Worm (Caenorhabditis elegans) whole organism, young adult: ENCODE data around the gene C56G2.15.

ENCODE experiments used
- B0035.1 ChIP-seq: sonication (generic microtip); optimal IDR thresholded peaks from 2 replicates; lab custom pipeline; 2016; ENCODE audit warnings: missing genetic modification characterization, mild to moderate bottlenecking, missing compliant biosample characterization, missing genotype, missing genetic modification reagents
- B0336.3 ChIP-seq: fragments of 200-800 bp; sonication (Bioruptor generic); IDR thresholded peaks from 2 replicates; pipeline ENCODE4 v1.3.6; 2022; ENCODE audit warnings: missing genetic modification characterization, missing compliant biosample characterization
- C17E4.6 ChIP-seq: fragments of 200-800 bp; sonication (Bioruptor generic); IDR thresholded peaks from 2 replicates; pipeline ENCODE4 v1.3.6; 2022; ENCODE audit warnings: missing genetic modification reagents, missing genetic modification characterization, missing compliant biosample characterization
- F10E7.11 ChIP-seq: sonication (generic microtip); optimal IDR thresholded peaks from 2 replicates; lab custom pipeline; 2017; ENCODE audit warnings: mild to moderate bottlenecking, missing genetic modification characterization, moderate library complexity, missing compliant biosample characterization
- F23B12.7 ChIP-seq: sonication (generic microtip); optimal IDR thresholded peaks from 2 replicates; lab custom pipeline; 2017; ENCODE audit warnings: missing genetic modification characterization, mild to moderate bottlenecking, missing compliant biosample characterization, antibody characterized with exemption, moderate library complexity; ENCODE audit not compliant: insufficient read depth
- F33H1.4 ChIP-seq: fragments of 200-800 bp; sonication (Bioruptor generic); IDR thresholded peaks from 2 replicates; pipeline ENCODE4 v1.3.6; 2022; ENCODE audit warnings: missing genetic modification reagents, missing genetic modification characterization, missing compliant biosample characterization
- F37B4.10 ChIP-seq: fragments of 200-800 bp; sonication (Bioruptor generic); IDR thresholded peaks from 2 replicates; pipeline ENCODE4 v1.3.6; 2022; ENCODE audit warnings: missing genetic modification characterization, missing compliant biosample characterization
- F39B2.1 ChIP-seq: fragments of 200-800 bp; sonication (Bioruptor generic); IDR thresholded peaks from 2 replicates; pipeline ENCODE4 v1.3.6; 2022; ENCODE audit warnings: missing genetic modification reagents, missing genetic modification characterization, missing compliant biosample characterization
- F49E8.2 ChIP-seq: sonication (generic microtip); optimal IDR thresholded peaks from 3 replicates; lab custom pipeline; 2017; ENCODE audit warnings: missing genetic modification characterization, mild to moderate bottlenecking, missing compliant biosample characterization, antibody characterized with exemption, moderate library complexity; ENCODE audit not compliant: insufficient read depth
- F57C9.4 ChIP-seq: sonication (generic microtip); optimal IDR thresholded peaks from 2 replicates; lab custom pipeline; 2017; ENCODE audit warnings: mild to moderate bottlenecking, missing genetic modification characterization, missing compliant biosample characterization
- K11D2.4 ChIP-seq: fragments of 200-800 bp; sonication (Bioruptor generic); IDR thresholded peaks from 2 replicates; pipeline ENCODE4 v1.3.6; 2022; ENCODE audit warnings: missing genetic modification reagents, missing genetic modification characterization, missing compliant biosample characterization
- K12H6.12 ChIP-seq: fragments of 200-800 bp; sonication (Bioruptor generic); optimal IDR thresholded peaks from 2 replicates; lab custom pipeline; 2018; ENCODE audit warnings: mild to moderate bottlenecking, missing genetic modification characterization, missing compliant biosample characterization
- T07F8.4 ChIP-seq: sonication (generic microtip); optimal IDR thresholded peaks from 2 replicates; lab custom pipeline; 2016; ENCODE audit warnings: mild to moderate bottlenecking, missing genetic modification characterization, moderate library complexity, missing compliant biosample characterization
- akir-1 ChIP-seq: fragments of 200-800 bp; sonication (Bioruptor generic); optimal IDR thresholded peaks from 2 replicates; lab custom pipeline; 2018; ENCODE audit warnings: mild to moderate bottlenecking, missing genetic modification characterization, moderate library complexity, missing compliant biosample characterization
- aptf-3 ChIP-seq: fragments of 200-800 bp; sonication (Bioruptor generic); IDR thresholded peaks from 2 replicates; pipeline ENCODE4 v1.3.6; 2022; ENCODE audit warnings: missing genetic modification characterization, missing compliant biosample characterization
- athp-1 ChIP-seq: sonication (generic microtip); optimal IDR thresholded peaks from 2 replicates; lab custom pipeline; 2017; ENCODE audit warnings: mild to moderate bottlenecking, missing genetic modification characterization, missing compliant biosample characterization
- attf-3 ChIP-seq: fragments of 200-800 bp; sonication (Bioruptor generic); conservative IDR thresholded peaks from 2 replicates; pipeline ENCODE4 v1.3.6; 2022; ENCODE audit warnings: missing genetic modification reagents, missing genetic modification characterization, missing compliant biosample characterization
- attf-6 ChIP-seq: fragments of 200-800 bp; sonication (Bioruptor generic); IDR thresholded peaks from 2 replicates; pipeline ENCODE4 v1.3.6; 2022; ENCODE audit warnings: missing genetic modification reagents, missing genetic modification characterization, missing compliant biosample characterization
- ccch-3 ChIP-seq: fragments of 200-800 bp; sonication (Bioruptor generic); optimal IDR thresholded peaks from 2 replicates; lab custom pipeline; 2018; ENCODE audit warnings: mild to moderate bottlenecking, missing genetic modification characterization, missing compliant biosample characterization
- cebp-2 ChIP-seq: fragments of 200-800 bp; sonication (Bioruptor generic); IDR thresholded peaks from 2 replicates; pipeline ENCODE4 v1.3.6; 2022; ENCODE audit warnings: missing genetic modification characterization, missing compliant biosample characterization
- ceh-100 ChIP-seq: fragments of 200-800 bp; sonication (Bioruptor generic); IDR thresholded peaks from 2 replicates; pipeline ENCODE4 v1.3.6; 2022; ENCODE audit warnings: missing genetic modification reagents, missing genetic modification characterization, missing compliant biosample characterization
- ceh-40 ChIP-seq: fragments of 200-800 bp; sonication (Bioruptor generic); IDR thresholded peaks from 2 replicates; pipeline ENCODE4 v1.3.6; 2022; ENCODE audit warnings: missing genetic modification characterization, missing compliant biosample characterization
- ceh-91 ChIP-seq: fragments of 200-800 bp; sonication (Bioruptor generic); IDR thresholded peaks from 2 replicates; pipeline ENCODE4 v1.3.6; 2022; ENCODE audit warnings: missing genetic modification reagents, missing genetic modification characterization, missing compliant biosample characterization
- dpff-1 ChIP-seq: sonication (generic microtip); optimal IDR thresholded peaks from 2 replicates; lab custom pipeline; 2017; ENCODE audit warnings: mild to moderate bottlenecking, missing genetic modification characterization, missing compliant biosample characterization
- dpl-1 ChIP-seq: fragments of 150-350 bp; optimal IDR thresholded peaks from 2 replicates; lab custom pipeline; 2014; ENCODE audit warnings: missing biosample characterization, missing genetic modification reagents, missing genetic modification characterization
- him-1 ChIP-seq: sonication (generic microtip); optimal IDR thresholded peaks from 2 replicates; lab custom pipeline; 2016; ENCODE audit warnings: missing genotype, missing genetic modification reagents, missing genetic modification characterization, missing compliant biosample characterization
- hlh-12 ChIP-seq: sonication (generic microtip); optimal IDR thresholded peaks from 2 replicates; lab custom pipeline; 2016; ENCODE audit warnings: missing genetic modification characterization, missing compliant biosample characterization
- hmg-1.2 ChIP-seq: fragments of 200-800 bp; sonication (Bioruptor generic); IDR thresholded peaks from 2 replicates; pipeline ENCODE4 v1.3.6; 2022; ENCODE audit warnings: missing genetic modification reagents, missing genetic modification characterization, missing compliant biosample characterization
- hrde-1 ChIP-seq: sonication (generic microtip); optimal IDR thresholded peaks from 2 replicates; lab custom pipeline; 2016; ENCODE audit warnings: missing genetic modification characterization, mild to moderate bottlenecking, missing compliant biosample characterization, moderate library complexity, missing genotype, missing genetic modification reagents, borderline replicate concordance
- hsf-1 ChIP-seq: fragments of 200-800 bp; sonication (Bioruptor generic); IDR thresholded peaks from 2 replicates; pipeline ENCODE4 v1.3.6; 2022; ENCODE audit warnings: missing genetic modification reagents, missing genetic modification characterization, missing compliant biosample characterization
- lin-26 ChIP-seq: fragments of 200-800 bp; sonication (Bioruptor generic); IDR thresholded peaks from 2 replicates; pipeline ENCODE4 v1.3.6; 2022; ENCODE audit warnings: missing genetic modification reagents, missing genetic modification characterization, missing compliant biosample characterization
- lin-35 ChIP-seq, 3 experiments: fragments of 150-350 bp in 2 of 3; sonication (generic microtip) in 1 of 3; optimal IDR thresholded peaks; 2 replicates each; lab custom pipeline; 2014 to 2018; ENCODE audit warnings: missing biosample characterization in 3 of 3, missing genetic modification characterization in 3 of 3, missing genetic modification reagents in 3 of 3
- lin-54 ChIP-seq: fragments of 200-800 bp; sonication (Bioruptor generic); optimal IDR thresholded peaks from 2 replicates; lab custom pipeline; 2018; ENCODE audit warnings: mild to moderate bottlenecking, missing genetic modification characterization, missing compliant biosample characterization
- madf-8 ChIP-seq: fragments of 200-800 bp; sonication (Bioruptor generic); conservative IDR thresholded peaks from 2 replicates; pipeline ENCODE4 v1.3.6; 2022; ENCODE audit warnings: missing genetic modification reagents, missing genetic modification characterization, missing compliant biosample characterization
- mel-28 ChIP-seq: sonication (generic microtip); optimal IDR thresholded peaks from 2 replicates; lab custom pipeline; 2016; ENCODE audit warnings: borderline replicate concordance, mild to moderate bottlenecking, missing genetic modification characterization, missing compliant biosample characterization
- mes-4 ChIP-seq: sonication (generic microtip); optimal IDR thresholded peaks from 2 replicates; lab custom pipeline; 2016; ENCODE audit warnings: missing genotype, missing genetic modification characterization, missing compliant biosample characterization
- nhr-179 ChIP-seq: sonication (generic microtip); optimal IDR thresholded peaks from 2 replicates; lab custom pipeline; 2016; ENCODE audit warnings: mild to moderate bottlenecking, missing genetic modification characterization, missing compliant biosample characterization
- nhr-27 ChIP-seq: fragments of 200-800 bp; sonication (Bioruptor generic); optimal IDR thresholded peaks from 2 replicates; lab custom pipeline; 2018; ENCODE audit warnings: mild to moderate bottlenecking, missing genetic modification characterization, moderate library complexity, missing compliant biosample characterization
- nhr-80 ChIP-seq: sonication (generic microtip); optimal IDR thresholded peaks from 2 replicates; lab custom pipeline; 2016; ENCODE audit warnings: missing genetic modification characterization, missing compliant biosample characterization
- rcor-1 ChIP-seq: fragments of 200-800 bp; sonication (Bioruptor generic); IDR thresholded peaks from 2 replicates; pipeline ENCODE4 v1.3.6; 2022; ENCODE audit warnings: missing genetic modification reagents, missing genetic modification characterization, missing compliant biosample characterization
- repo-1 ChIP-seq: sonication (generic microtip); optimal IDR thresholded peaks from 2 replicates; lab custom pipeline; 2017; ENCODE audit warnings: mild to moderate bottlenecking, missing genetic modification characterization, missing compliant biosample characterization
- snpc-1.1 ChIP-seq: sonication (generic microtip); optimal IDR thresholded peaks from 2 replicates; lab custom pipeline; 2017; ENCODE audit warnings: missing genetic modification characterization, mild to moderate bottlenecking, missing compliant biosample characterization, antibody characterized with exemption, moderate library complexity, missing genotype, missing genetic modification reagents; ENCODE audit not compliant: insufficient read depth
- snpc-3.4 ChIP-seq: sonication (generic microtip); optimal IDR thresholded peaks from 2 replicates; lab custom pipeline; 2017; ENCODE audit warnings: missing genetic modification characterization, mild to moderate bottlenecking, missing compliant biosample characterization, antibody characterized with exemption, moderate library complexity, missing genotype, missing genetic modification reagents
- somi-1 ChIP-seq: fragments of 200-800 bp; sonication (Bioruptor generic); optimal IDR thresholded peaks from 2 replicates; lab custom pipeline; 2018; ENCODE audit warnings: mild to moderate bottlenecking, missing genetic modification characterization, missing compliant biosample characterization
- tlf-1 ChIP-seq: fragments of 200-800 bp; sonication (Bioruptor generic); optimal IDR thresholded peaks from 2 replicates; lab custom pipeline; 2018; ENCODE audit warnings: mild to moderate bottlenecking, missing genetic modification characterization, missing compliant biosample characterization
- unc-62 ChIP-seq: fragments of 150-350 bp; optimal IDR thresholded peaks from 2 replicates; lab custom pipeline; 2014; ENCODE audit warnings: missing biosample characterization, missing genetic modification reagents, missing genetic modification characterization
- xnd-1 ChIP-seq: sonication (generic microtip); optimal IDR thresholded peaks from 2 replicates; lab custom pipeline; 2016; ENCODE audit warnings: missing genotype, missing genetic modification reagents, missing genetic modification characterization, missing compliant biosample characterization
- ztf-22 ChIP-seq: fragments of 200-800 bp; sonication (Bioruptor generic); optimal IDR thresholded peaks from 2 replicates; lab custom pipeline; 2018; ENCODE audit warnings: mild to moderate bottlenecking, missing genetic modification characterization, moderate library complexity, missing compliant biosample characterization
- ztf-3 ChIP-seq: fragments of 200-800 bp; sonication (Bioruptor generic); optimal IDR thresholded peaks from 2 replicates; lab custom pipeline; 2018; ENCODE audit warnings: mild to moderate bottlenecking, missing genetic modification characterization, missing compliant biosample characterization

Gene C56G2.15

DNA sequence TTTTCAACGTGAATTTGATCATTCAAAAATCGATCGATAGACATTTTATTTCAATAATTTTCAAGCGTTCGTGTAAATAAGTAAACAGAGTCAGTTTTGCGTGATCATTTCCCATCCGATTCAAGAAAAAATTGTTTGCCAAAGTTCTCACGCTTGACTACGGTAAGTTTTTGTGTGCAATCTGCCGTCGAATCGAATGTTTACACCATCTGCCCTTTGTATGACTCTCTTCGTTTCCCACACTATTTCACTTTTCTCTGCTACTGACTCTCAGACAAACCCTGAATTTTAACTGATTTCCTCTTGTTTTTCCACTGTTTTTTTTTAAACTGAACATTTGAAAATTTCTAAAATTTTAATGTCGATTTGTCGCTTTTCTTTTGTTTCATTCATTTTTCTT is 23.0 kb downstream of the C56G2.15 start (continued):
- TF ChIP-seq rcor-1 = peak; percentile 73
- 0 out of 2 replicates have a peak, but pooled peaks have one; percentile 9 for TF ChIP-seq ceh-40 (GFP tag; lab: Robert Waterston, UW)
- TF ChIP-seq T07F8.4 = no peak
- no peak; the same call in 1 of the 2 replicates for TF ChIP-seq madf-8
- TF ChIP-seq F57C9.4 (tag; lab: Kevin White, UChicago) = no peak
- no peak for TF ChIP-seq K11D2.4 (GFP tag; lab: Robert Waterston, UW)
- no peak for TF ChIP-seq nhr-179
- no peak for TF ChIP-seq aptf-3
- TF ChIP-seq cebp-2 (GFP tag; lab: Robert Waterston, UW) = no peak
- TF ChIP-seq C17E4.6 (GFP tag; lab: Robert Waterston, UW) = 0 out of 2 replicates have a peak, but pooled peaks have one; percentile 8
- TF ChIP-seq tlf-1 (GFP tag; lab: Kevin White, UChicago) = peak; percentile 54
- peak; percentile 97 for TF ChIP-seq hmg-1.2 (GFP tag; lab: Robert Waterston, UW)
- TF ChIP-seq F39B2.1 (GFP tag; lab: Robert Waterston, UW) = no peak
- TF ChIP-seq F10E7.11 = no peak
- TF ChIP-seq xnd-1 (tag; lab: Kevin White, UChicago) = peak; percentile 27
- TF ChIP-seq snpc-1.1 (tag; lab: Kevin White, UChicago) = no peak
- no peak for TF ChIP-seq mel-28 (tag; lab: Kevin White, UChicago)
- no peak for TF ChIP-seq hlh-12 (tag; lab: Kevin White, UChicago)
- peak; percentile 69 for TF ChIP-seq athp-1 (tag; lab: Kevin White, UChicago)
- no peak for TF ChIP-seq somi-1 (GFP tag; lab: Kevin White, UChicago)
- no peak for TF ChIP-seq nhr-27 (tag; lab: Kevin White, UChicago)
- TF ChIP-seq snpc-3.4 (tag; lab: Kevin White, UChicago) = no peak
- peak; percentile 58 for TF ChIP-seq attf-3 (GFP tag; lab: Robert Waterston, UW)
- TF ChIP-seq ztf-3 = no peak
- TF ChIP-seq dpff-1 = no peak
- peak; percentile 63 for TF ChIP-seq repo-1 (tag; lab: Kevin White, UChicago)
- no peak for TF ChIP-seq B0035.1 (tag; lab: Kevin White, UChicago)
- peak; percentile 66 for TF ChIP-seq ceh-91 (GFP tag; lab: Robert Waterston, UW)
- TF ChIP-seq ceh-100 (GFP tag; lab: Robert Waterston, UW) = 0 out of 2 replicates have a peak, but pooled peaks have one; percentile 15
- TF ChIP-seq mes-4 (tag; lab: Kevin White, UChicago) = no peak
- TF ChIP-seq hrde-1 (tag; lab: Kevin White, UChicago) = peak; percentile 48
- no peak for TF ChIP-seq F37B4.10 (GFP tag; lab: Robert Waterston, UW)
- TF ChIP-seq ztf-22 (GFP tag; lab: Kevin White, UChicago) = no peak
- peak; percentile 80 for TF ChIP-seq K12H6.12
- TF ChIP-seq F33H1.4 (GFP tag; lab: Robert Waterston, UW) = peak; percentile 61
- TF ChIP-seq hsf-1 (GFP tag; lab: Robert Waterston, UW) = peak; percentile 47; the same call in 1 of the 2 replicates
- TF ChIP-seq nhr-80 (tag; lab: Kevin White, UChicago) = peak; percentile 47
- no peak for TF ChIP-seq attf-6 (GFP tag; lab: Robert Waterston, UW)
- TF ChIP-seq ccch-3 (GFP tag; lab: Kevin White, UChicago) = no peak
- peak; percentile 26 for TF ChIP-seq him-1 (tag; lab: Kevin White, UChicago)
- TF ChIP-seq B0336.3 (GFP tag; lab: Robert Waterston, UW) = peak; percentile 71; the same call in 1 of the 2 replicates
- peak; percentile 70 for TF ChIP-seq lin-54 (GFP tag; lab: Kevin White, UChicago)
- peak; percentile 41 for TF ChIP-seq F23B12.7 (tag; lab: Kevin White, UChicago)
- no peak for TF ChIP-seq akir-1 (GFP tag; lab: Kevin White, UChicago)
- TF ChIP-seq lin-26 (GFP tag; lab: Robert Waterston, UW) = no peak
- peak in 1 of 3 experiments; percentile 56 for TF ChIP-seq lin-35 (GFP tag; optimal IDR thresholded peaks at IDR 0.05; lab: Kevin White, UChicago)
- peak; percentile 58 for TF ChIP-seq F49E8.2 (tag; lab: Kevin White, UChicago)
- peak; percentile 17 for TF ChIP-seq dpl-1 (GFP tag; lab: Kevin White, UChicago)
- TF ChIP-seq unc-62 (GFP tag; lab: Kevin White, UChicago) = no peak
